Worm (Caenorhabditis elegans) whole organism, mixed stage, embryonic: ENCODE measurements around the gene clec-60.

Experiments
- bed-3 ChIP-seq: fragments of 200-800 bp; sonication (Bioruptor generic); optimal IDR thresholded peaks from 3 replicates; lab custom pipeline; 2018; ENCODE audit warnings: mild to moderate bottlenecking, missing genetic modification characterization, moderate library complexity, missing compliant biosample characterization
- ceh-43 ChIP-seq: fragments of 200-800 bp; sonication (Bioruptor generic); optimal IDR thresholded peaks from 2 replicates; lab custom pipeline; 2018; ENCODE audit warnings: mild to moderate bottlenecking, missing genetic modification characterization, moderate library complexity, missing compliant biosample characterization
- ceh-83 ChIP-seq: fragments of 200-800 bp; sonication (Bioruptor generic); optimal IDR thresholded peaks from 2 replicates; lab custom pipeline; 2018; ENCODE audit warnings: mild to moderate bottlenecking, missing genetic modification characterization, missing compliant biosample characterization
- ces-1 ChIP-seq: fragments of 150-350 bp; optimal IDR thresholded peaks from 2 replicates; lab custom pipeline; 2014; ENCODE audit warnings: missing biosample characterization, missing genetic modification reagents, missing genetic modification characterization
- elt-3 ChIP-seq: fragments of 150-350 bp; optimal IDR thresholded peaks from 2 replicates; lab custom pipeline; 2014; ENCODE audit warnings: missing biosample characterization, missing genetic modification characterization
- flh-1 ChIP-seq: fragments of 200-800 bp; sonication (Bioruptor generic); optimal IDR thresholded peaks from 2 replicates; lab custom pipeline; 2018; ENCODE audit warnings: mild to moderate bottlenecking, missing genetic modification characterization, moderate library complexity, missing compliant biosample characterization
- ham-2 ChIP-seq: fragments of 200-800 bp; sonication (Bioruptor generic); optimal IDR thresholded peaks from 2 replicates; lab custom pipeline; 2018; ENCODE audit warnings: mild to moderate bottlenecking, missing genetic modification characterization, missing compliant biosample characterization
- lin-13 ChIP-seq: fragments of 150-350 bp; optimal IDR thresholded peaks from 2 replicates; lab custom pipeline; 2014; ENCODE audit warnings: missing biosample characterization, missing genetic modification characterization
- lin-32 ChIP-seq: fragments of 200-800 bp; sonication (Bioruptor generic); optimal IDR thresholded peaks from 2 replicates; lab custom pipeline; 2018; ENCODE audit warnings: mild to moderate bottlenecking, missing genetic modification characterization, missing compliant biosample characterization
- lsy-2 ChIP-seq: fragments of 150-350 bp; optimal IDR thresholded peaks from 2 replicates; lab custom pipeline; 2014; ENCODE audit warnings: missing biosample characterization, missing genetic modification characterization
- mep-1 ChIP-seq: fragments of 150-350 bp; optimal IDR thresholded peaks from 2 replicates; lab custom pipeline; 2017; ENCODE audit warnings: missing biosample characterization, missing genetic modification reagents, missing genetic modification characterization, inconsistent platforms
- mls-2 ChIP-seq: sonication (generic microtip); optimal IDR thresholded peaks from 2 replicates; lab custom pipeline; 2016; ENCODE audit warnings: mild to moderate bottlenecking, missing genetic modification characterization, moderate library complexity, missing compliant biosample characterization
- nhr-12 ChIP-seq: fragments of 150-350 bp; optimal IDR thresholded peaks from 2 replicates; lab custom pipeline; 2014; ENCODE audit warnings: missing biosample characterization, missing genetic modification characterization
- nhr-2 ChIP-seq: fragments of 150-350 bp; optimal IDR thresholded peaks from 2 replicates; lab custom pipeline; 2014; ENCODE audit warnings: missing biosample characterization, missing genetic modification characterization
- nhr-237 ChIP-seq: fragments of 150-350 bp; optimal IDR thresholded peaks from 2 replicates; lab custom pipeline; 2014; ENCODE audit warnings: missing biosample characterization, missing genetic modification characterization
- nhr-28 ChIP-seq: fragments of 150-350 bp; optimal IDR thresholded peaks from 2 replicates; lab custom pipeline; 2014; ENCODE audit warnings: missing biosample characterization, missing genetic modification characterization
- nhr-76 ChIP-seq: sonication (generic microtip); optimal IDR thresholded peaks from 2 replicates; lab custom pipeline; 2017; ENCODE audit warnings: missing biosample characterization, missing genetic modification characterization
- pha-4 ChIP-seq: fragments of 150-350 bp; optimal IDR thresholded peaks from 2 replicates; lab custom pipeline; 2018; ENCODE audit warnings: missing biosample characterization, missing genetic modification reagents, missing genetic modification characterization
- snpc-4 ChIP-seq: fragments of 150-350 bp; optimal IDR thresholded peaks from 2 replicates; lab custom pipeline; 2014; ENCODE audit warnings: missing biosample characterization, missing genetic modification characterization
- tbx-8 ChIP-seq: fragments of 200-800 bp; sonication (Bioruptor generic); optimal IDR thresholded peaks from 2 replicates; lab custom pipeline; 2018; ENCODE audit warnings: mild to moderate bottlenecking, missing genetic modification characterization, moderate library complexity, missing compliant biosample characterization
- unc-120 ChIP-seq: sonication (generic microtip); optimal IDR thresholded peaks from 2 replicates; lab custom pipeline; 2017; ENCODE audit warnings: missing genetic modification characterization, missing compliant biosample characterization; ENCODE audit not compliant: poor library complexity, severe bottlenecking
- unc-39 ChIP-seq: fragments of 150-350 bp; optimal IDR thresholded peaks from 2 replicates; lab custom pipeline; 2014; ENCODE audit warnings: missing biosample characterization, missing genetic modification characterization
- unc-62 ChIP-seq: fragments of 150-350 bp; optimal IDR thresholded peaks from 2 replicates; lab custom pipeline; 2014; ENCODE audit warnings: missing biosample characterization, missing genetic modification reagents, missing genetic modification characterization
- ztf-11 ChIP-seq: fragments of 150-350 bp; optimal IDR thresholded peaks from 2 replicates; lab custom pipeline; 2014; ENCODE audit warnings: missing biosample characterization, missing genetic modification characterization

Gene clec-60

ce11 chrII:10461207-10461606, 20.5 kb downstream of the clec-60 start, which contains the start of gene ZK673.5:
ZK673.5 (plus strand) TSS chrII:10461507.
- TF ChIP-seq unc-120 (tag; lab: Kevin White, UChicago) (no peak), mls-2 (tag; lab: Kevin White, UChicago) (no peak), unc-39 (tag; lab: Kevin White, UChicago) (no peak), elt-3 (no peak), lin-32 (GFP tag; lab: Kevin White, UChicago) (no peak), nhr-237 (tag; lab: Kevin White, UChicago) (no peak)
- TF ChIP-seq, all 35 proteins: peak for 0

- no peak for TF ChIP-seq nhr-76 (tag; lab: Kevin White, UChicago)
- no peak for TF ChIP-seq lsy-2 (tag; lab: Kevin White, UChicago)
- TF ChIP-seq tbx-8 (GFP tag; lab: Kevin White, UChicago): no peak
- TF ChIP-seq ham-2: no peak
- TF ChIP-seq lin-32 (GFP tag; lab: Kevin White, UChicago): no peak
- TF ChIP-seq nhr-12 (tag; lab: Kevin White, UChicago): no peak
- TF ChIP-seq flh-1 (GFP tag; lab: Kevin White, UChicago): no peak
- TF ChIP-seq ceh-43 (GFP tag; lab: Kevin White, UChicago): no peak
- no peak for TF ChIP-seq ceh-83
These were observed 24.7 kb downstream of the clec-60 start, which contains the start of gene ZK673.11 for ce11 chrII:10456979-10457378. ZK673.11 (plus strand) TSS chrII:10457279.

DNA sequence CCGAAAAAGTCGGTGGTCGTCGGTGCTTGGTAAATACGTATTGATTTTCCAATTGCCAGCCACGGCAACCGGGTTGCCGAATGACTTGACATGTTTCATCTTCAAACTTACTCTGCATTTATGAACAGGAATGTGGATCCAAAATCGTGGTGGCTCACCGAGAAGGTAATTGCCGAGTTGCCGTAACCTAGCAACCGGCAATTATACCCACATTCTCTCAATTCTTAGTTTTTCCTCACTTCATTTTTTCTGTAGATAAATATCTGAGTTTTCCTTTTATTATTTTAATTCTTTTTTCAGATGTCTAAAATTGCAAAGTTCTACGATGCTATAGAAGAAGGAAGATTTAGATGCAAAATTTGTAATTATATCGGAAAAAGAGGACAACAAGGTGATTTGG, 29.1 kb downstream of the clec-60 start, which contains the start of gene ZK673.4:
Gene ZK673.4, plus strand, starts transcription at position 301 of the 400 bp plus-strand sequence.
- no peak for TF ChIP-seq ceh-43 (GFP tag; lab: Kevin White, UChicago)
- TF ChIP-seq ceh-83: no peak
- TF ChIP-seq nhr-28: no peak
- no peak for TF ChIP-seq ztf-11
- no peak for TF ChIP-seq nhr-76 (tag; lab: Kevin White, UChicago)
- TF ChIP-seq unc-120 (tag; lab: Kevin White, UChicago): no peak
- no peak for TF ChIP-seq bed-3 (GFP tag; lab: Kevin White, UChicago)
- TF ChIP-seq lin-32 (GFP tag; lab: Kevin White, UChicago): no peak
- no peak for TF ChIP-seq snpc-4 (tag; lab: Kevin White, UChicago)
- no peak for TF ChIP-seq tbx-8 (GFP tag; lab: Kevin White, UChicago)
- no peak for TF ChIP-seq unc-62
- no peak for TF ChIP-seq lin-13
- no peak for TF ChIP-seq ham-2

ce11 chrII:10450335-10450734, 31.3 kb downstream of the clec-60 start:
- TF ChIP-seq mep-1 (tag; lab: Kevin White, UChicago) (peak; percentile 27), ceh-43 (GFP tag; lab: Kevin White, UChicago) (no peak), nhr-2 (tag; lab: Kevin White, UChicago) (no peak)

- TF ChIP-seq flh-1 (GFP tag; lab: Kevin White, UChicago) (no peak), unc-62 (no peak), ces-1 (GFP tag; lab: Kevin White, UChicago) (no peak), lin-32 (GFP tag; lab: Kevin White, UChicago) (no peak), nhr-28 (no peak), lsy-2 (tag; lab: Kevin White, UChicago) (no peak), ceh-83 (no peak), bed-3 (GFP tag; lab: Kevin White, UChicago) (no peak), pha-4 (no peak), ceh-43 (GFP tag; lab: Kevin White, UChicago) (no peak), unc-120 (tag; lab: Kevin White, UChicago) (no peak), ham-2 (no peak)
These were observed 32.0 kb downstream of the clec-60 start, which contains the start of gene lin-56 for ce11 chrII:10449707-10450106. lin-56 (plus strand) TSS chrII:10450007.

DNA sequence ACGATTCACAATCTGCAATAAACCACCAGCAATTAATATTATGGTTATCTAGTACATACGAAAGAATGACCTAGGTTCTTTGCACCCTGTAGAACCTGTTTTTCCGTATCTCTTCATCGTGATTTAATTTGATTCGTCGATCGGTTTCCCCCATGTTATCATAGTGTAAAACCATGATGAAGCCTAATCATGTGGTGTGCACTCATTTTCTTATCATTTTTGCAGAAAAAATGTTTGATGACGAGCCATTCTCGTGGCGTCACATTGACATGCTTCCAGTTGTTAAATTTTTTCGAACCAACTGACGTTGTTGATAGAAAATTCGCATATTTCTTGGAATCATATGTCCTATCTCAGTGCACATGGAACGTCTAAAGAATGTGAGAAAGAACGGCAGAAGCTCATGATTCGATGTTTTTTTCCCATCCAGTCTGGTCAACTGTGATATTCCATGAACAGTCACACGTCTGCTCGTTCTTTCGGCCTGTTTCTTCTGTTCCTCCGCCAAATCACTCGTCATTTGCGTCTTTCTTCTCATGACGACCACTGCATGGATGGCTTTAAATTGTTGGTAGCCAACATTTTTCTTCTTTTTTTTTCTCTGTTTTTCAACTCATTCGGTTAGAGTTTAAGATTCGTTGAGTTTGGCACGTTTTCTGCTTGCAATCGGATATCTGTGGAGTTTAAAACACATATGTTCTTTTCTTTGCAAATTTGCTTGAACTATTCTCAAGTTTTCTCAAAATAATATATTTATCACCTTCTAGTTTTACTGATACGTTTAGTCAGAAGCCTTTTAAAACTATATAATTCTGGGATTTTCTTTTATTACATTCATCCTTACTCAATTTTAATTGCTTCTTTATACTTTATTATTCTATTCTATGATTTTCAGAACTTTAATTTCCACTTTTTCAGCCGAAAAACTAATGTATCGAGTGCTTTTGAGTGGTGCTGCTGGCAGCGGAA, 34.0 kb downstream of the clec-60 start, which contains the start of gene ZK673.2:
Gene ZK673.2, plus strand, starts transcription at position 919 of the 969 bp plus-strand sequence.
- TF ChIP-seq lin-32 (GFP tag; lab: Kevin White, UChicago): no peak
- no peak for TF ChIP-seq bed-3 (GFP tag; lab: Kevin White, UChicago)
- no peak for TF ChIP-seq ces-1 (GFP tag; lab: Kevin White, UChicago)
- TF ChIP-seq flh-1 (GFP tag; lab: Kevin White, UChicago): no peak
- TF ChIP-seq nhr-76 (tag; lab: Kevin White, UChicago): no peak
- no peak for TF ChIP-seq nhr-12 (tag; lab: Kevin White, UChicago)
- no peak for TF ChIP-seq nhr-237 (tag; lab: Kevin White, UChicago)
- no peak for TF ChIP-seq lin-13
